Worm (Caenorhabditis elegans) whole organism, L1 larva: Measurements from ENCODE around the gene Y50E8A.5.

Source experiments
- C04F5.9 ChIP-seq: sonication (generic microtip); optimal IDR thresholded peaks from 2 replicates; lab custom pipeline; 2016; ENCODE audit warnings: missing genetic modification characterization, missing compliant biosample characterization
- F16B12.6 ChIP-seq: fragments of 150-350 bp; optimal IDR thresholded peaks from 2 replicates; lab custom pipeline; 2014; ENCODE audit warnings: missing biosample characterization, missing genetic modification characterization
- ama-1 ChIP-seq: fragments of 150-350 bp; optimal IDR thresholded peaks from 2 replicates; lab custom pipeline; 2014
- ceh-8 ChIP-seq: fragments of 200-800 bp; sonication (Bioruptor generic); optimal IDR thresholded peaks from 2 replicates; lab custom pipeline; 2018; ENCODE audit warnings: mild to moderate bottlenecking, missing genetic modification characterization, moderate library complexity, missing compliant biosample characterization
- ceh-82 ChIP-seq, 3 experiments: fragments of 150-350 bp in 1 of 3; sonication (generic microtip) in 2 of 3; optimal IDR thresholded peaks; 2 replicates each; lab custom pipeline; 2014 to 2017; ENCODE audit warnings: missing biosample characterization in 3 of 3, missing genetic modification characterization in 3 of 3
- ceh-88 ChIP-seq: fragments of 200-800 bp; sonication (Bioruptor generic); IDR thresholded peaks from 2 replicates; pipeline ENCODE4 v1.3.6; 2022; ENCODE audit warnings: missing genetic modification characterization, missing compliant biosample characterization
- efl-3 ChIP-seq: fragments of 200-800 bp; sonication (Bioruptor generic); optimal IDR thresholded peaks from 2 replicates; lab custom pipeline; 2018; ENCODE audit warnings: mild to moderate bottlenecking, missing genetic modification characterization, missing compliant biosample characterization
- egl-13 ChIP-seq: sonication (generic microtip); optimal IDR thresholded peaks from 2 replicates; lab custom pipeline; 2016; ENCODE audit warnings: missing genotype, missing genetic modification reagents, missing genetic modification characterization, missing compliant biosample characterization
- elt-2 ChIP-seq: sonication (generic microtip); optimal IDR thresholded peaks from 2 replicates; lab custom pipeline; 2016; ENCODE audit warnings: missing genetic modification characterization, mild to moderate bottlenecking, inconsistent platforms, missing compliant biosample characterization, missing genetic modification reagents
- elt-3 ChIP-seq, 6 experiments: fragments of 150-350 bp in 1 of 6; sonication (generic microtip); optimal IDR thresholded peaks; 2 replicates each; lab custom pipeline; 2017 to 2018; ENCODE audit warnings: missing biosample characterization in 6 of 6, missing genetic modification characterization in 6 of 6, inconsistent platforms in 1 of 6
- ets-5 ChIP-seq: fragments of 200-800 bp; sonication (Bioruptor generic); IDR thresholded peaks from 2 replicates; pipeline ENCODE4 v1.3.6; 2022; ENCODE audit warnings: missing genetic modification characterization, missing compliant biosample characterization
- fkh-10 ChIP-seq: sonication (generic microtip); optimal IDR thresholded peaks from 2 replicates; lab custom pipeline; 2017; ENCODE audit warnings: missing biosample characterization, missing genetic modification reagents, missing genetic modification characterization
- fkh-8 ChIP-seq: sonication (generic microtip); optimal IDR thresholded peaks from 2 replicates; lab custom pipeline; 2016; ENCODE audit warnings: mild to moderate bottlenecking, missing genetic modification characterization, missing compliant biosample characterization
- fos-1 ChIP-seq: fragments of 150-350 bp; optimal IDR thresholded peaks from 2 replicates; lab custom pipeline; 2014; ENCODE audit warnings: missing biosample characterization, missing genetic modification characterization
- hlh-17 ChIP-seq: fragments of 200-800 bp; sonication (Bioruptor generic); optimal IDR thresholded peaks from 2 replicates; lab custom pipeline; 2018; ENCODE audit warnings: missing genetic modification characterization, mild to moderate bottlenecking, missing compliant biosample characterization, moderate library complexity, borderline replicate concordance
- hlh-4 ChIP-seq: sonication (generic microtip); optimal IDR thresholded peaks from 2 replicates; lab custom pipeline; 2016; ENCODE audit warnings: mild to moderate bottlenecking, missing genetic modification characterization, missing compliant biosample characterization
- hpl-2 ChIP-seq: fragments of 150-350 bp; optimal IDR thresholded peaks from 2 replicates; lab custom pipeline; 2014; ENCODE audit warnings: missing biosample characterization, missing genetic modification reagents, missing genetic modification characterization
- isw-1 ChIP-seq: fragments of 200-800 bp; sonication (Bioruptor generic); IDR thresholded peaks from 2 replicates; pipeline ENCODE4 v1.3.6; 2022; ENCODE audit warnings: missing genetic modification characterization, missing compliant biosample characterization
- lin-13 ChIP-seq: fragments of 150-350 bp; optimal IDR thresholded peaks from 2 replicates; lab custom pipeline; 2014; ENCODE audit warnings: missing biosample characterization, missing genetic modification reagents, missing genetic modification characterization
- lin-14 ChIP-seq: fragments of 200-800 bp; sonication (Bioruptor generic); optimal IDR thresholded peaks from 2 replicates; lab custom pipeline; 2018; ENCODE audit warnings: mild to moderate bottlenecking, missing genetic modification characterization, moderate library complexity, missing compliant biosample characterization
- lin-39 ChIP-seq: fragments of 150-350 bp; optimal IDR thresholded peaks from 2 replicates; lab custom pipeline; 2014; ENCODE audit warnings: missing biosample characterization, missing genetic modification reagents, missing genetic modification characterization
- mab-9 ChIP-seq: fragments of 200-800 bp; sonication (Bioruptor generic); IDR thresholded peaks from 2 replicates; pipeline ENCODE4 v1.3.6; 2022; ENCODE audit warnings: missing genetic modification reagents, missing genetic modification characterization, missing compliant biosample characterization
- mdl-1 ChIP-seq, 2 experiments: fragments of 150-350 bp; optimal IDR thresholded peaks; 2 replicates each; lab custom pipeline; 2014 to 2017; ENCODE audit warnings: missing biosample characterization in 2 of 2, missing genetic modification characterization in 2 of 2, inconsistent platforms in 1 of 2
- mef-2 ChIP-seq: fragments of 150-350 bp; optimal IDR thresholded peaks from 2 replicates; lab custom pipeline; 2014; ENCODE audit warnings: missing biosample characterization, missing genetic modification characterization
- mep-1 ChIP-seq: fragments of 150-350 bp; optimal IDR thresholded peaks from 2 replicates; lab custom pipeline; 2014; ENCODE audit warnings: missing biosample characterization, missing genetic modification characterization
- nhr-12 ChIP-seq: sonication (generic microtip); optimal IDR thresholded peaks from 2 replicates; lab custom pipeline; 2017; ENCODE audit warnings: missing biosample characterization, missing genetic modification characterization
- nhr-20 ChIP-seq: sonication (generic microtip); optimal IDR thresholded peaks from 2 replicates; lab custom pipeline; 2016; ENCODE audit warnings: mild to moderate bottlenecking, missing genetic modification characterization, missing compliant biosample characterization
- nhr-28 ChIP-seq: fragments of 150-350 bp; optimal IDR thresholded peaks from 2 replicates; lab custom pipeline; 2014; ENCODE audit warnings: missing biosample characterization, missing genetic modification characterization
- nhr-71 ChIP-seq: sonication (generic microtip); optimal IDR thresholded peaks from 2 replicates; lab custom pipeline; 2016; ENCODE audit warnings: mild to moderate bottlenecking, missing genetic modification characterization, moderate library complexity, missing compliant biosample characterization
- nhr-77 ChIP-seq: fragments of 150-350 bp; optimal IDR thresholded peaks from 2 replicates; lab custom pipeline; 2014; ENCODE audit warnings: missing biosample characterization, missing genetic modification characterization
- nhr-84 ChIP-seq: sonication (generic microtip); optimal IDR thresholded peaks from 2 replicates; lab custom pipeline; 2017; ENCODE audit warnings: missing biosample characterization, missing genetic modification characterization
- rnt-1 ChIP-seq: sonication (generic microtip); optimal IDR thresholded peaks from 2 replicates; lab custom pipeline; 2016; ENCODE audit warnings: mild to moderate bottlenecking, missing genetic modification characterization, moderate library complexity, missing compliant biosample characterization
- skn-1 ChIP-seq: fragments of 150-350 bp; optimal IDR thresholded peaks from 2 replicates; lab custom pipeline; 2014; ENCODE audit warnings: missing biosample characterization, missing genetic modification characterization
- snpc-4 ChIP-seq: fragments of 150-350 bp; optimal IDR thresholded peaks from 2 replicates; lab custom pipeline; 2014; ENCODE audit warnings: missing biosample characterization, missing genetic modification characterization
- sptf-1 ChIP-seq: fragments of 150-350 bp; optimal IDR thresholded peaks from 2 replicates; lab custom pipeline; 2014; ENCODE audit warnings: missing biosample characterization, missing genetic modification characterization
- sup-37 ChIP-seq: fragments of 200-800 bp; sonication (Bioruptor generic); optimal IDR thresholded peaks from 2 replicates; lab custom pipeline; 2018; ENCODE audit warnings: mild to moderate bottlenecking, missing genetic modification characterization, missing compliant biosample characterization
- swsn-7 ChIP-seq: sonication (generic microtip); optimal IDR thresholded peaks from 2 replicates; lab custom pipeline; 2016; ENCODE audit warnings: missing genetic modification characterization, missing compliant biosample characterization
- tlp-1 ChIP-seq: fragments of 150-350 bp; optimal IDR thresholded peaks from 2 replicates; lab custom pipeline; 2014; ENCODE audit warnings: missing biosample characterization, missing genetic modification characterization
- unc-30 ChIP-seq: sonication (generic microtip); optimal IDR thresholded peaks from 2 replicates; lab custom pipeline; 2017; ENCODE audit warnings: missing biosample characterization, missing genetic modification characterization
- unc-62 ChIP-seq: fragments of 150-350 bp; optimal IDR thresholded peaks from 2 replicates; lab custom pipeline; 2014; ENCODE audit warnings: missing biosample characterization, missing genetic modification reagents, missing genetic modification characterization
- unc-86 ChIP-seq: sonication (generic microtip); optimal IDR thresholded peaks from 2 replicates; lab custom pipeline; 2016; ENCODE audit warnings: missing genetic modification characterization, missing compliant biosample characterization
- unc-98 ChIP-seq: fragments of 200-800 bp; sonication (Bioruptor generic); IDR thresholded peaks from 2 replicates; pipeline ENCODE4 v1.3.6; 2022; ENCODE audit warnings: missing genetic modification characterization, missing compliant biosample characterization
- ztf-11 ChIP-seq, 2 experiments: sonication (generic microtip); optimal IDR thresholded peaks; 2 replicates each; lab custom pipeline; 2016 to 2017; ENCODE audit warnings: missing genetic modification characterization in 2 of 2, missing biosample characterization in 1 of 2, missing compliant biosample characterization in 1 of 2
- ztf-4 ChIP-seq: fragments of 150-350 bp; optimal IDR thresholded peaks from 2 replicates; lab custom pipeline; 2014; ENCODE audit warnings: missing biosample characterization, missing genetic modification characterization

The Y50E8A.5 gene

ce11 chrV:14696604-14697307 lies 40.0 kb downstream of the Y50E8A.5 start, which contains the start of gene unc-112 (continued):
- TF ChIP-seq ets-5 (GFP tag; lab: Robert Waterston, UW): no peak
- no peak for TF ChIP-seq unc-62 (GFP tag; lab: Kevin White, UChicago)
- TF ChIP-seq fos-1 (tag; lab: Kevin White, UChicago): peak; percentile 75
- TF ChIP-seq nhr-28: no peak
- TF ChIP-seq nhr-77 (tag; lab: Kevin White, UChicago): no peak
- no peak for TF ChIP-seq unc-30 (tag; lab: Kevin White, UChicago)
- TF ChIP-seq mdl-1 (tag; optimal IDR thresholded peaks at IDR 0.05; lab: Kevin White, UChicago): peak in 1 of 2 experiments; percentile 50
- TF ChIP-seq ceh-8 (GFP tag; lab: Kevin White, UChicago): no peak
- peak; percentile 85 for TF ChIP-seq nhr-71 (tag; lab: Kevin White, UChicago)
- TF ChIP-seq efl-3 (GFP tag; lab: Kevin White, UChicago): no peak
- TF ChIP-seq mef-2 (tag; lab: Kevin White, UChicago): no peak
- no peak for TF ChIP-seq hlh-4 (tag; lab: Kevin White, UChicago)
- TF ChIP-seq ztf-4 (tag; lab: Kevin White, UChicago): peak; percentile 43
- TF ChIP-seq sup-37: no peak
- TF ChIP-seq unc-98 (GFP tag; lab: Robert Waterston, UW): no peak
- peak in 1 of 6 experiments; percentile 6 for TF ChIP-seq elt-3 (tag; optimal IDR thresholded peaks at IDR 0.05; lab: Kevin White, UChicago)
- TF ChIP-seq snpc-4 (tag; lab: Kevin White, UChicago): peak; percentile 60
- no peak for TF ChIP-seq egl-13
- no peak for TF ChIP-seq mab-9 (GFP tag; lab: Robert Waterston, UW)
- TF ChIP-seq lin-39 (tag; lab: Kevin White, UChicago): no peak
- no peak for TF ChIP-seq hpl-2 (GFP tag; lab: Kevin White, UChicago)
- peak; percentile 1 for TF ChIP-seq lin-13 (GFP tag; lab: Kevin White, UChicago)
- TF ChIP-seq ama-1: no peak
- no peak for TF ChIP-seq nhr-12 (tag; lab: Kevin White, UChicago)
- TF ChIP-seq ceh-82 (tag; optimal IDR thresholded peaks at IDR 0.05; lab: Kevin White, UChicago): peak; percentile 33 to 45 (median 38)
- TF ChIP-seq nhr-20 (tag; lab: Kevin White, UChicago): peak; percentile 76
- TF ChIP-seq tlp-1 (tag; lab: Kevin White, UChicago): no peak
- TF ChIP-seq sptf-1 (tag; lab: Kevin White, UChicago): no peak
- peak; percentile 92 for TF ChIP-seq mep-1 (tag; lab: Kevin White, UChicago)
- no peak for TF ChIP-seq hlh-17
- no peak for TF ChIP-seq ztf-11 (tag; optimal IDR thresholded peaks at IDR 0.05; lab: Kevin White, UChicago)
- peak; percentile 64 for TF ChIP-seq rnt-1 (tag; lab: Kevin White, UChicago)
- peak; percentile 5 for TF ChIP-seq fkh-10
- no peak for TF ChIP-seq ceh-88 (GFP tag; lab: Robert Waterston, UW)
- TF ChIP-seq F16B12.6: peak; percentile 18
- TF ChIP-seq nhr-84 (tag; lab: Kevin White, UChicago): no peak
- TF ChIP-seq elt-2 (tag; lab: Kevin White, UChicago): no peak
- TF ChIP-seq swsn-7 (tag; lab: Kevin White, UChicago): peak; percentile 74
- TF ChIP-seq fkh-8 (tag; lab: Kevin White, UChicago): no peak
- TF ChIP-seq unc-86: peak; percentile 18
- TF ChIP-seq C04F5.9 (tag; lab: Kevin White, UChicago): no peak
- TF ChIP-seq skn-1 (tag; lab: Kevin White, UChicago): peak; percentile 47
- TF ChIP-seq isw-1 (GFP tag; lab: Robert Waterston, UW): no peak
- peak; percentile 98 for TF ChIP-seq lin-14
- TF ChIP-seq, all 84 proteins: peak for 37
